Worm (Caenorhabditis elegans): ENCODE measurements around the gene nhr-166.

The nhr-166 gene

ce11 chrII:3908135-3908534, 28.1 kb downstream of the nhr-166 start:
- no peak for TF ChIP-seq nhr-102 (tag; optimal IDR thresholded peaks at IDR 0.05)
- TF ChIP-seq skn-1 (tag; optimal IDR thresholded peaks at IDR 0.05) = no peak
- no peak for TF ChIP-seq daf-16 (GFP tag; optimal IDR thresholded peaks at IDR 0.05)
- TF ChIP-seq daf-16 (tag; optimal IDR thresholded peaks at IDR 0.05) = no peak
- TF ChIP-seq gei-8 (GFP tag; optimal IDR thresholded peaks at IDR 0.05) = no peak
- peak in 1 of 2 experiments; percentile 59 for TF ChIP-seq unc-62 (GFP tag; optimal IDR thresholded peaks at IDR 0.05 in 1 of 2)
- TF ChIP-seq unc-62 (tag; optimal IDR thresholded peaks at IDR 0.05) = no peak

- no peak for TF ChIP-seq ceh-32 (tag; optimal IDR thresholded peaks at IDR 0.05; ENCODE audit: poor library complexity)
- peak in 1 of 2 experiments; percentile 91 for TF ChIP-seq unc-62 (GFP tag; optimal IDR thresholded peaks at IDR 0.05 in 1 of 2)
- TF ChIP-seq unc-62 (tag; optimal IDR thresholded peaks at IDR 0.05) = no peak
- TF ChIP-seq hif-1 (tag; optimal IDR thresholded peaks at IDR 0.05) = no peak
These were observed 29.3 kb downstream of the nhr-166 start for ce11 chrII:3909301-3909700.

- TF ChIP-seq Y75B8A.6 (GFP tag; IDR thresholded peaks at IDR 0.05) (no peak), nhr-6 (tag; optimal IDR thresholded peaks at IDR 0.05) (no peak), egl-27 (tag; optimal IDR thresholded peaks at IDR 0.05) (no peak), attf-4 (tag; optimal IDR thresholded peaks at IDR 0.05) (no peak), nhr-111 (GFP tag; optimal IDR thresholded peaks at IDR 0.05) (no peak), hlh-30 (tag; optimal IDR thresholded peaks at IDR 0.05; ENCODE audit: insufficient read depth) (no peak), tra-1 (GFP tag; IDR thresholded peaks at IDR 0.05) (no peak), ceh-44 (GFP tag; IDR thresholded peaks at IDR 0.05) (no peak), ceh-82 (tag; optimal IDR thresholded peaks at IDR 0.05) (no peak)
These were observed 30.7 kb downstream of the nhr-166 start, which contains the start of gene bcmo-2 for ce11 chrII:3910737-3911136. Gene bcmo-2, minus strand, starts transcription at chrII:3910837.

- TF ChIP-seq lin-38 (GFP tag; IDR thresholded peaks at IDR 0.05) (no peak), unc-62 (GFP tag; optimal IDR thresholded peaks at IDR 0.05 in 1 of 2) (peak in 1 of 2 experiments; percentile 14), unc-62 (tag; optimal IDR thresholded peaks at IDR 0.05) (no peak), nhr-28 (tag; optimal IDR thresholded peaks at IDR 0.05) (peak; percentile 91), snpc-1.2 (GFP tag; IDR thresholded peaks at IDR 0.05) (no peak), nhr-77 (tag; optimal IDR thresholded peaks at IDR 0.05) (peak; percentile 84), lim-7 (GFP tag; IDR thresholded peaks at IDR 0.05) (no peak), madf-5 (GFP tag; IDR thresholded peaks at IDR 0.05) (no peak), daf-16 (GFP tag; optimal IDR thresholded peaks at IDR 0.05) (peak; percentile 25 to 48), daf-16 (tag; optimal IDR thresholded peaks at IDR 0.05) (peak; percentile 99), mes-2 (tag; optimal IDR thresholded peaks at IDR 0.05; ENCODE audit: poor library complexity, severe bottlenecking) (peak; percentile 9), pqm-1 (tag; optimal IDR thresholded peaks at IDR 0.05) (peak; percentile 38), unc-39 (tag; optimal IDR thresholded peaks at IDR 0.05) (no peak), lsy-2 (tag; optimal IDR thresholded peaks at IDR 0.05) (peak in 1 of 2 experiments; percentile 32), dve-1 (tag; optimal IDR thresholded peaks at IDR 0.05; ENCODE audit: insufficient read depth) (peak; percentile 76), T26A8.4 (GFP tag; IDR thresholded peaks at IDR 0.05) (no peak), pha-4 (GFP tag; IDR thresholded peaks at IDR 0.05) (no peak), pha-4 (tag; optimal IDR thresholded peaks at IDR 0.05) (peak; percentile 56), dmd-6 (GFP tag; IDR thresholded peaks at IDR 0.05) (peak; percentile 86), nhr-102 (tag; optimal IDR thresholded peaks at IDR 0.05) (peak; percentile 59), hmg-1.1 (GFP tag; IDR thresholded peaks at IDR 0.05) (no peak), mdl-1 (tag; optimal IDR thresholded peaks at IDR 0.05) (peak in 1 of 2 experiments; percentile 54), php-3 (GFP tag; IDR thresholded peaks at IDR 0.05) (peak; percentile 56; the same call in 1 of the 2 replicates), hlh-11 (tag; optimal IDR thresholded peaks at IDR 0.05) (peak; percentile 84)
These were observed 31.2 kb downstream of the nhr-166 start for ce11 chrII:3911284-3911683.
